Worm (Caenorhabditis elegans): ENCODE results near the gene nspg-4.

nspg-4 gene

ce11 chrX:3350306-3350705 is at the start of gene nspg-4:
TSS of gene nspg-4 (minus strand) at chrX:3350406.
- TF ChIP-seq C08G9.2 (tag; optimal IDR thresholded peaks at IDR 0.05) (no peak), ceh-6 (GFP tag; optimal IDR thresholded peaks at IDR 0.05) (no peak), elt-2 (tag; optimal IDR thresholded peaks at IDR 0.05) (no peak), fax-1 (tag; optimal IDR thresholded peaks at IDR 0.05) (no peak), pax-1 (tag; optimal IDR thresholded peaks at IDR 0.05) (no peak), pag-3 (tag; optimal IDR thresholded peaks at IDR 0.05; ENCODE audit: borderline replicate concordance) (no peak), ceh-48 (tag; optimal IDR thresholded peaks at IDR 0.05) (no peak), fkh-10 (GFP tag; optimal IDR thresholded peaks at IDR 0.05) (no peak), Y22D7AL.16 (tag; optimal IDR thresholded peaks at IDR 0.05) (no peak), nhr-232 (tag; optimal IDR thresholded peaks at IDR 0.05) (no peak), ceh-19 (GFP tag; optimal IDR thresholded peaks at IDR 0.05) (no peak), ceh-34 (tag; optimal IDR thresholded peaks at IDR 0.05) (no peak), nfya-1 (tag; optimal IDR thresholded peaks at IDR 0.05) (no peak), K02D7.2 (tag; optimal IDR thresholded peaks at IDR 0.05) (no peak), ceh-18 (tag; optimal IDR thresholded peaks at IDR 0.05) (no peak), syd-9 (tag; optimal IDR thresholded peaks at IDR 0.05) (no peak), tbx-2 (tag; optimal IDR thresholded peaks at IDR 0.05) (no peak), npax-4 (tag; optimal IDR thresholded peaks at IDR 0.05) (no peak)

- TF ChIP-seq T23F11.4 (GFP tag; optimal IDR thresholded peaks at IDR 0.05) = no peak
- TF ChIP-seq pros-1 (tag; optimal IDR thresholded peaks at IDR 0.05) = no peak
- no peak for TF ChIP-seq pag-3 (tag; optimal IDR thresholded peaks at IDR 0.05; ENCODE audit: borderline replicate concordance)
- TF ChIP-seq ztf-16 (tag; optimal IDR thresholded peaks at IDR 0.05) = no peak
- TF ChIP-seq ceh-19 (GFP tag; optimal IDR thresholded peaks at IDR 0.05) = no peak
- no peak for TF ChIP-seq ceh-9 (tag; optimal IDR thresholded peaks at IDR 0.05)
- no peak for TF ChIP-seq pat-9 (tag; optimal IDR thresholded peaks at IDR 0.05)
- no peak for TF ChIP-seq ceh-14 (tag; optimal IDR thresholded peaks at IDR 0.05)
- no peak for TF ChIP-seq hlh-13 (GFP tag; optimal IDR thresholded peaks at IDR 0.05)
- TF ChIP-seq ceh-45 (GFP tag; IDR thresholded peaks at IDR 0.05) = no peak
- no peak for TF ChIP-seq nhr-11 (tag; optimal IDR thresholded peaks at IDR 0.05)
- TF ChIP-seq pha-2 (tag; optimal IDR thresholded peaks at IDR 0.05) = no peak
Measured at ce11 chrX:3399917-3400316, 49.7 kb upstream of the nspg-4 start, which contains the start of gene cht-1. TSS of gene cht-1 (minus strand) at chrX:3400017.

- no peak for TF ChIP-seq ahr-1 (tag; optimal IDR thresholded peaks at IDR 0.05)
- no peak for TF ChIP-seq pax-1 (tag; optimal IDR thresholded peaks at IDR 0.05)
- no peak for TF ChIP-seq ceh-22 (tag; optimal IDR thresholded peaks at IDR 0.05)
- no peak for TF ChIP-seq madf-2 (tag; optimal IDR thresholded peaks at IDR 0.05)
- TF ChIP-seq ets-4 (tag; optimal IDR thresholded peaks at IDR 0.05) = no peak
- no peak for TF ChIP-seq nfya-1 (tag; optimal IDR thresholded peaks at IDR 0.05)
- TF ChIP-seq ttx-3 (tag; optimal IDR thresholded peaks at IDR 0.05) = no peak
- TF ChIP-seq unc-86 (tag; optimal IDR thresholded peaks at IDR 0.05) = no peak
- TF ChIP-seq ceh-30 (tag; optimal IDR thresholded peaks at IDR 0.05) = no peak
- TF ChIP-seq Y22D7AL.16 (tag; optimal IDR thresholded peaks at IDR 0.05) = no peak
Measured at ce11 chrX:3396735-3397134, 46.5 kb upstream of the nspg-4 start.

- TF ChIP-seq pha-4 (tag; optimal IDR thresholded peaks at IDR 0.05) (no peak), hlh-8 (tag; optimal IDR thresholded peaks at IDR 0.05) (no peak), ceh-24 (tag; optimal IDR thresholded peaks at IDR 0.05) (no peak), fax-1 (tag; optimal IDR thresholded peaks at IDR 0.05) (no peak), gmeb-2 (tag; optimal IDR thresholded peaks at IDR 0.05) (no peak), ceh-9 (tag; optimal IDR thresholded peaks at IDR 0.05) (no peak), unc-3 (GFP tag; conservative IDR thresholded peaks at IDR 0.05) (no peak), unc-3 (tag; optimal IDR thresholded peaks at IDR 0.05) (no peak), ceh-31 (tag; optimal IDR thresholded peaks at IDR 0.05) (no peak), hlh-6 (tag; optimal IDR thresholded peaks at IDR 0.05) (no peak), nhr-11 (tag; optimal IDR thresholded peaks at IDR 0.05) (no peak), unc-55 (GFP tag; optimal IDR thresholded peaks at IDR 0.05) (no peak), lim-6 (tag; optimal IDR thresholded peaks at IDR 0.05) (no peak), eyg-1 (tag; optimal IDR thresholded peaks at IDR 0.05) (no peak), T23F11.4 (GFP tag; optimal IDR thresholded peaks at IDR 0.05) (no peak)
Measured at ce11 chrX:3393562-3393961, 43.4 kb upstream of the nspg-4 start, which contains the start of gene slcf-2. TSS of gene slcf-2 (plus strand) at chrX:3393862.
